Fruit fly (Drosophila melanogaster): Measurements from ENCODE around the gene CG33257.

The CG33257 gene

DNA sequence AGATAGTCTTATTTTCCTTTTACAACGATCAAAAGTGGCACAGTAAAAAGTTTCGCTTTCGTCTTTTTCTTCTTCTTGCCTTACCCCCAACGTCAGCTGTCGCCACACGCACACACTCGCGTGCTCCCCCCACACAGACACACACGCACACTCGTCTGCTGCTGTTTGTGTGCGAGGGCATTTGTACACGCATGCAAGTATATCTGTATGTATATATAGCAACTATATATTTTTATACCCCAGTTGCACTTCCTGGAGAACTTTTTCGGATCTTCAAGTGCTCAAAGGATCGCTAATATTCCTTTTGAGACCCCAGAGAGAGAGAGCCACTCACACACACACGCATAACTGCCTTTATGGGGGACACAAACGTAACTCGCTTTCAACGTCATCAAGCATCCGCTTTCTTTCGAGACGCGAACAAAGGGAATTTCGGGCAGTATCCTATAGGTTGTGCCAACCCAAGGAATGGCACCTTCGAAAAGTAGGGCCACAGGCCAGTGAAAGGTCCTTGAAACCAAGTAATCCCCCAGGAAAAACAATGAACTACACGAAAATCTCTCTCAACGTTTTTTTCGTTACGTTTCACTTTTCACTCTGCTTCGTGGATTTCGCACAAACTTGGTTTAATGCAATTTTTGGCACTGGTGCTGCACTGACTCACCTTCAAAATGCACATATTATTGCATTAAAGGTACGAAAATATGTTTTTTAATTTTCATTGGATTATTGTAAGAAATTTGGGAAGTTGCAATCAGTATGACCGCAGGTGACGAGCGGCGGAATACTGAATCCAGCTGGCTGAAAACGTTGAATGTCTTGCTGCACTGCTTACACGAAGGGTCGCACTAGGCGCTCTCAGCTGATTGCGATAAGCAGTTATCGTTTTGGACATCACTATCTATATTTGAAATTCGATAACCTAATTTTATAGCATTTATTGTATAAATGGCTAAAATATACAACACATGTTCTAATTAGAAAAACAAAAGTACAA, 31.9 kb downstream of the CG33257 start, which contains the start of gene roq (continued):
- TF ChIP-seq Mrtf (GFP tag; IDR thresholded peaks at IDR 0.05) (no peak), CG6791 (GFP tag; IDR thresholded peaks at IDR 0.05; ENCODE audit: partially characterized antibody) (peak; percentile 64; the same call in 2 of the 3 replicates), Atf6 (GFP tag; IDR thresholded peaks at IDR 0.05) (peak; percentile 22; the same call in 1 of the 2 replicates), tna (GFP tag; IDR thresholded peaks at IDR 0.05; ENCODE audit: partially characterized antibody) (peak; percentile 46), CG7839 (tag; optimal IDR thresholded peaks at IDR 0.05) (no peak), pho (GFP tag; optimal IDR thresholded peaks at IDR 0.05) (no peak), Hsf (GFP tag; optimal IDR thresholded peaks at IDR 0.05) (no peak), hb (GFP tag; IDR thresholded peaks at IDR 0.05; ENCODE audit: partially characterized antibody) (peak; percentile 49; the same call in 1 of the 3 replicates), Dip2 (GFP tag; IDR thresholded peaks at IDR 0.05) (no peak), exex (tag; optimal IDR thresholded peaks at IDR 0.05) (peak; percentile 26), Asciz (GFP tag; optimal IDR thresholded peaks at IDR 0.05) (no peak), CG18476 (GFP tag; optimal IDR thresholded peaks at IDR 0.05) (no peak), CG14860 (GFP tag; IDR thresholded peaks at IDR 0.05; ENCODE audit: partially characterized antibody) (peak; percentile 51; the same call in 2 of the 3 replicates), CHES-1-like (GFP tag; optimal IDR thresholded peaks at IDR 0.05) (peak; percentile 16), trh (GFP tag; optimal IDR thresholded peaks at IDR 0.05) (no peak), CrebB (tag; optimal IDR thresholded peaks at IDR 0.05) (peak; percentile 14), Lhr (GFP tag; optimal IDR thresholded peaks at IDR 0.05) (peak; percentile 39), jing (GFP tag; optimal IDR thresholded peaks at IDR 0.05) (no peak), CG12769 (tag; optimal IDR thresholded peaks at IDR 0.05) (peak; percentile 38), sens (GFP tag) (peak; percentile 74), CG10267 (tag; optimal IDR thresholded peaks at IDR 0.05) (peak; percentile 28), h (optimal IDR thresholded peaks at IDR 0.05) (no peak), ssp (GFP tag; IDR thresholded peaks at IDR 0.05) (no peak; the same call in 1 of the 2 replicates), nmo (GFP tag; optimal IDR thresholded peaks at IDR 0.05) (peak; percentile 57), knrl (GFP tag; IDR thresholded peaks at IDR 0.05; ENCODE audit: partially characterized antibody) (peak; percentile 50; the same call in 1 of the 3 replicates), CG9797 (GFP tag; optimal IDR thresholded peaks at IDR 0.05) (peak; percentile 95), org-1 (GFP tag; optimal IDR thresholded peaks at IDR 0.05) (no peak), phol (tag; optimal IDR thresholded peaks at IDR 0.05) (peak; percentile 52), Scr (GFP tag; IDR thresholded peaks at IDR 0.05; ENCODE audit: partially characterized antibody) (peak; percentile 38), ci (GFP tag; IDR thresholded peaks at IDR 0.05) (0 out of 3 replicates have a peak, but pooled peaks have one; percentile 6), salm (tag; optimal IDR thresholded peaks at IDR 0.05) (no peak), insv (GFP tag; optimal IDR thresholded peaks at IDR 0.05) (peak in 1 of 2 experiments; percentile 72), MBD-R2 (GFP tag; IDR thresholded peaks at IDR 0.05) (peak; percentile 77), peb (GFP tag; IDR thresholded peaks at IDR 0.05) (no peak), bsh (GFP tag; optimal IDR thresholded peaks at IDR 0.05) (peak in 1 of 2 experiments; percentile 27), Bgb (GFP tag; IDR thresholded peaks at IDR 0.05; ENCODE audit: partially characterized antibody) (peak; percentile 67), Dp (GFP tag; optimal IDR thresholded peaks at IDR 0.05) (peak; percentile 86), NC2α (GFP tag; optimal IDR thresholded peaks at IDR 0.05) (no peak), bbx (GFP tag; IDR thresholded peaks at IDR 0.05; ENCODE audit: partially characterized antibody) (peak; percentile 51), CG18011 (GFP tag; optimal IDR thresholded peaks at IDR 0.05) (peak; percentile 24), croc (GFP tag; conservative IDR thresholded peaks at IDR 0.05) (no peak), zfh1 (GFP tag; IDR thresholded peaks at IDR 0.05) (no peak), sr (GFP tag; IDR thresholded peaks at IDR 0.05) (no peak), CkIIα-i1 (GFP tag; IDR thresholded peaks at IDR 0.05) (no peak), YL-1 (GFP tag; optimal IDR thresholded peaks at IDR 0.05) (peak; percentile 66), CG30020 (tag; optimal IDR thresholded peaks at IDR 0.05) (peak; percentile 3), zfh2 (GFP tag; optimal IDR thresholded peaks at IDR 0.05) (no peak)
